Fruit fly (Drosophila melanogaster): ENCODE measurements around the gene Ugt36A1.
A peak's percentile ranks its signal among the peaks of the same experiment; 100 is the strongest.

Ugt36A1 gene

DNA sequence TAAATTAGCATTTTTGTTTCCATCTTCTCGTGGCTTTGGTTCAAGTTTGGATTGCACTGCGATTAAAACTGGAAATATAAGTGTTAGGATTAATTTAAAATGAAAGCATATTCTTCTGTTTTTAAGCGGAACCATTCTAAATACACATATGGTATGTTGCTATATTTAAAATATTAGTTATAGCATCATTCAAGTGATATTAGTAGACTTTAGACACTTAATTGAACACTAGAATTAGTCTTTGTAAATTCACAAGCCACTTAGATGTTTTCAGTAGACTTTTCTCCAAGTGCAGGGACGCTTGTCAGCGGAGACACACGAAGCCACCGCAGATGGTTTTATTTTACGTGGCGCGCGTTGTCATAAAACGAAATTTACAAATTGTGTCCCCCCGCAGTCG is 49.0 kb upstream of the Ugt36A1 start (continued):
- peak; percentile 57 for TF ChIP-seq CG18262 (tag; optimal IDR thresholded peaks at IDR 0.05)
- TF ChIP-seq CG1602 (GFP tag; optimal IDR thresholded peaks at IDR 0.05) = no peak
- TF ChIP-seq CG10654 (GFP tag; optimal IDR thresholded peaks at IDR 0.05) = peak; percentile 2
- TF ChIP-seq Meics (GFP tag; optimal IDR thresholded peaks at IDR 0.05) = peak; percentile 11
- TF ChIP-seq Six4 (GFP tag; optimal IDR thresholded peaks at IDR 0.05) = no peak
- peak; percentile 20 for TF ChIP-seq Blimp-1 (GFP tag; optimal IDR thresholded peaks at IDR 0.05)
- peak; percentile 7 for TF ChIP-seq CG12659 (GFP tag; optimal IDR thresholded peaks at IDR 0.05)
- peak in 1 of 2 experiments; percentile 23 for TF ChIP-seq bsh (GFP tag; optimal IDR thresholded peaks at IDR 0.05)
- TF ChIP-seq CG4404 (GFP tag; IDR thresholded peaks at IDR 0.05) = no peak
- TF ChIP-seq cad (GFP tag; optimal IDR thresholded peaks at IDR 0.05) = no peak
- no peak for TF ChIP-seq Pdp1 (GFP tag; optimal IDR thresholded peaks at IDR 0.05)
- no peak for TF ChIP-seq CG16813 (GFP tag; IDR thresholded peaks at IDR 0.05; ENCODE audit: partially characterized antibody)
- TF ChIP-seq cas (GFP tag; IDR thresholded peaks at IDR 0.05) = no peak
- peak; percentile 51 for TF ChIP-seq CG30403 (GFP tag; optimal IDR thresholded peaks at IDR 0.05)
- TF ChIP-seq CG9932 (GFP tag; IDR thresholded peaks at IDR 0.05) = peak; percentile 54
- TF ChIP-seq PHDP (tag; optimal IDR thresholded peaks at IDR 0.05) = peak; percentile 33
- peak; percentile 45 for TF ChIP-seq Sox102F (GFP tag; optimal IDR thresholded peaks at IDR 0.05)
- TF ChIP-seq ranshi (GFP tag; IDR thresholded peaks at IDR 0.05) = peak; percentile 38
- peak; percentile 57 for TF ChIP-seq fd96Cb (tag; optimal IDR thresholded peaks at IDR 0.05)
- TF ChIP-seq HLH3B (GFP tag; IDR thresholded peaks at IDR 0.05) = peak; percentile 47; the same call in 1 of the 2 replicates
- peak; percentile 44; the same call in 1 of the 2 replicates for TF ChIP-seq E2f1 (GFP tag; IDR thresholded peaks at IDR 0.05)
- peak; percentile 57 for TF ChIP-seq CG2712 (tag; optimal IDR thresholded peaks at IDR 0.05)
- 0 out of 2 replicates have a peak, but pooled peaks have one; percentile 7 for TF ChIP-seq CG14667 (GFP tag; IDR thresholded peaks at IDR 0.05)
- TF ChIP-seq CG1024 (GFP tag; IDR thresholded peaks at IDR 0.05) = 0 out of 2 replicates have a peak, but pooled peaks have one; percentile 19
- peak; percentile 34 for TF ChIP-seq CoRest (tag; optimal IDR thresholded peaks at IDR 0.05)
- peak; percentile 40 for TF ChIP-seq phol (tag; optimal IDR thresholded peaks at IDR 0.05)
- no peak for TF ChIP-seq Lim3 (GFP tag; IDR thresholded peaks at IDR 0.05)
- TF ChIP-seq Spps (tag; optimal IDR thresholded peaks at IDR 0.05) = no peak
- TF ChIP-seq sob (GFP tag; IDR thresholded peaks at IDR 0.05) = peak; percentile 61; the same call in 1 of the 2 replicates
- TF ChIP-seq CG10366 (GFP tag; IDR thresholded peaks at IDR 0.05) = peak; percentile 23; the same call in 1 of the 2 replicates
- TF ChIP-seq CG7839 (tag; optimal IDR thresholded peaks at IDR 0.05) = peak; percentile 48
- TF ChIP-seq Ptx1 (GFP tag; IDR thresholded peaks at IDR 0.05) = peak; percentile 53
- 0 out of 2 replicates have a peak, but pooled peaks have one; percentile 18 for TF ChIP-seq stc (GFP tag; IDR thresholded peaks at IDR 0.05)
- TF ChIP-seq onecut (GFP tag; IDR thresholded peaks at IDR 0.05) = 0 out of 2 replicates have a peak, but pooled peaks have one; percentile 17
- TF ChIP-seq CG4424 (GFP tag; optimal IDR thresholded peaks at IDR 0.05) = peak; percentile 35
- peak; percentile 32; the same call in 1 of the 2 replicates for TF ChIP-seq ara (GFP tag; IDR thresholded peaks at IDR 0.05)

- TF ChIP-seq crc (GFP tag; optimal IDR thresholded peaks at IDR 0.05) = no peak
- TF ChIP-seq CG2202 (tag; optimal IDR thresholded peaks at IDR 0.05) = peak; percentile 54
- peak; percentile 32 for TF ChIP-seq CG15479 (GFP tag; optimal IDR thresholded peaks at IDR 0.05)
- no peak for TF ChIP-seq CG12659 (GFP tag; optimal IDR thresholded peaks at IDR 0.05)
- TF ChIP-seq fd102C (GFP tag; optimal IDR thresholded peaks at IDR 0.05) = peak; percentile 58
- TF ChIP-seq D19B (GFP tag; optimal IDR thresholded peaks at IDR 0.05) = no peak
- peak; percentile 29; the same call in 1 of the 2 replicates for TF ChIP-seq chm (GFP tag; IDR thresholded peaks at IDR 0.05)
- peak; percentile 3 for TF ChIP-seq Sry-β (GFP tag; optimal IDR thresholded peaks at IDR 0.05)
- peak; percentile 2 for TF ChIP-seq D (optimal IDR thresholded peaks at IDR 0.05)
- no peak for TF ChIP-seq D (GFP tag; optimal IDR thresholded peaks at IDR 0.05)
- peak; percentile 48 for TF ChIP-seq CG1233 (GFP tag; optimal IDR thresholded peaks at IDR 0.05)
- peak; percentile 1 for TF ChIP-seq CG17568 (GFP tag; optimal IDR thresholded peaks at IDR 0.05)
- TF ChIP-seq CG9727 (GFP tag; optimal IDR thresholded peaks at IDR 0.05) = peak; percentile 29
- peak; percentile 47 for TF ChIP-seq dmrt11E (tag; optimal IDR thresholded peaks at IDR 0.05)
- TF ChIP-seq MTF-1 (GFP tag; optimal IDR thresholded peaks at IDR 0.05; ENCODE audit: borderline replicate concordance) = peak; percentile 7
- peak in 1 of 2 experiments; percentile 49 for TF ChIP-seq tll (GFP tag; optimal IDR thresholded peaks at IDR 0.05)
- no peak for TF ChIP-seq dimm (GFP tag; IDR thresholded peaks at IDR 0.05)
Observed at dm6 chr2L:3570566-3570965, 48.3 kb upstream of the Ugt36A1 start.
